Fruit fly (Drosophila melanogaster) whole organism, embryonic: ENCODE measurements around the gene Syx1A.

ENCODE experiments used
- Atf6 ChIP-seq: fragments of 200-800 bp; sonication (Bioruptor generic); IDR thresholded peaks from 2 replicates; pipeline ENCODE4 v1.3.6; 2022; ENCODE audit warnings: missing biosample characterization, missing genetic modification characterization
- CG10321 ChIP-seq: fragments of 200-800 bp; sonication (Bioruptor generic); IDR thresholded peaks from 2 replicates; pipeline ENCODE4 v1.3.6; 2022; ENCODE audit warnings: missing biosample characterization, missing genetic modification characterization
- CG10431 ChIP-seq: fragments of 200-800 bp; sonication (Bioruptor generic); optimal IDR thresholded peaks from 3 replicates; lab custom pipeline; 2018; ENCODE audit warnings: missing biosample characterization, mild to moderate bottlenecking, missing genetic modification characterization
- CG12104 ChIP-seq: fragments of 200-800 bp; sonication (Bioruptor generic); optimal IDR thresholded peaks from 3 replicates; lab custom pipeline; 2016; ENCODE audit warnings: missing biosample characterization, missing genetic modification characterization
- CG12299 ChIP-seq: fragments of 200-800 bp; sonication (Bioruptor generic); optimal IDR thresholded peaks from 2 replicates; lab custom pipeline; 2018; ENCODE audit warnings: missing biosample characterization, mild to moderate bottlenecking, missing genetic modification characterization
- CG15696 ChIP-seq: fragments of 200-800 bp; sonication (Bioruptor generic); optimal IDR thresholded peaks from 2 replicates; lab custom pipeline; 2019; ENCODE audit warnings: missing biosample characterization, mild to moderate bottlenecking, missing genetic modification characterization, moderate library complexity
- CG1602 ChIP-seq: fragments of 200-800 bp; sonication (Bioruptor generic); optimal IDR thresholded peaks from 3 replicates; lab custom pipeline; 2016; ENCODE audit warnings: missing biosample characterization, missing genetic modification characterization
- CG16815 ChIP-seq: fragments of 200-800 bp; sonication (Bioruptor generic); optimal IDR thresholded peaks from 3 replicates; lab custom pipeline; 2017; ENCODE audit warnings: missing biosample characterization, mild to moderate bottlenecking, missing genetic modification characterization
- CG17568 ChIP-seq: fragments of 200-800 bp; sonication (Bioruptor generic); optimal IDR thresholded peaks from 2 replicates; lab custom pipeline; 2018; ENCODE audit warnings: missing biosample characterization, mild to moderate bottlenecking, missing genetic modification characterization, moderate library complexity
- CG17612 ChIP-seq: fragments of 200-800 bp; sonication (Bioruptor generic); IDR thresholded peaks from 2 replicates; pipeline ENCODE4 v1.3.6; 2022; ENCODE audit warnings: missing biosample characterization, missing genetic modification characterization
- CG18476 ChIP-seq: fragments of 200-800 bp; sonication (Bioruptor generic); optimal IDR thresholded peaks from 2 replicates; lab custom pipeline; 2016; ENCODE audit warnings: missing biosample characterization, mild to moderate bottlenecking, missing genetic modification characterization
- CG2116 ChIP-seq: fragments of 200-800 bp; sonication (Bioruptor generic); optimal IDR thresholded peaks from 3 replicates; lab custom pipeline; 2018; ENCODE audit warnings: missing biosample characterization, mild to moderate bottlenecking, missing genetic modification characterization
- CG2129 ChIP-seq: fragments of 200-800 bp; sonication (Bioruptor generic); IDR thresholded peaks from 2 replicates; pipeline ENCODE4 v1.3.6; 2022; ENCODE audit warnings: missing biosample characterization, missing genetic modification characterization; ENCODE audit not compliant: partially characterized antibody
- CG2678 ChIP-seq: fragments of 200-800 bp; sonication (Bioruptor generic); optimal IDR thresholded peaks from 3 replicates; lab custom pipeline; 2019; ENCODE audit warnings: missing biosample characterization, mild to moderate bottlenecking, missing genetic modification characterization, moderate library complexity
- CG3065 ChIP-seq: fragments of 200-800 bp; sonication (Bioruptor generic); optimal IDR thresholded peaks from 2 replicates; lab custom pipeline; 2016; ENCODE audit warnings: missing biosample characterization, missing genetic modification characterization
- CG3726 ChIP-seq: fragments of 200-800 bp; sonication (Bioruptor generic); IDR thresholded peaks from 3 replicates; pipeline ENCODE4, ENCODE4 v1.3.6; 2022; ENCODE audit warnings: missing biosample characterization, missing genetic modification characterization
- CG8388 ChIP-seq: fragments of 200-800 bp; sonication (Bioruptor generic); optimal IDR thresholded peaks from 2 replicates; lab custom pipeline; 2019; ENCODE audit warnings: missing biosample characterization, mild to moderate bottlenecking, missing genetic modification characterization, moderate library complexity
- CG9215 ChIP-seq: fragments of 200-800 bp; sonication (Bioruptor generic); IDR thresholded peaks from 2 replicates; pipeline ENCODE4 v1.3.6; 2022; ENCODE audit warnings: missing biosample characterization, missing genetic modification characterization
- CG9797 ChIP-seq: fragments of 200-800 bp; sonication (Bioruptor generic); optimal IDR thresholded peaks from 3 replicates; lab custom pipeline; 2018; ENCODE audit warnings: missing biosample characterization, mild to moderate bottlenecking, missing genetic modification characterization
- Camta ChIP-seq: fragments of 200-800 bp; sonication (Bioruptor generic); optimal IDR thresholded peaks from 2 replicates; lab custom pipeline; 2016; ENCODE audit warnings: missing biosample characterization, missing genetic modification characterization
- Dad ChIP-seq: fragments of 200-800 bp; sonication (Bioruptor generic); optimal IDR thresholded peaks from 3 replicates; lab custom pipeline; 2016; ENCODE audit warnings: missing biosample characterization, missing genetic modification characterization
- Dll ChIP-seq: fragments of 200-800 bp; sonication (Bioruptor generic); IDR thresholded peaks from 4 replicates; pipeline ENCODE4 v1.3.6; 2022; ENCODE audit warnings: missing biosample characterization, missing genetic modification characterization; ENCODE audit not compliant: partially characterized antibody
- E2f2 ChIP-seq: fragments of 200-800 bp; sonication (Bioruptor generic); IDR thresholded peaks from 2 replicates; pipeline ENCODE4 v1.3.6; 2022; ENCODE audit warnings: missing biosample characterization, missing genetic modification characterization
- ERR ChIP-seq: fragments of 200-800 bp; sonication (Bioruptor generic); optimal IDR thresholded peaks from 2 replicates; lab custom pipeline; 2016; ENCODE audit warnings: missing biosample characterization, missing genetic modification characterization
- Eip74EF ChIP-seq, 2 experiments: fragments of 200-800 bp in 1 of 2; fragments of >200 bp in 1 of 2; sonication (Bioruptor generic) in 1 of 2; optimal IDR thresholded peaks; 2 replicates each; lab custom pipeline; 2017 to 2019; ENCODE audit warnings: missing biosample characterization in 2 of 2, missing genetic modification characterization in 2 of 2, mild to moderate bottlenecking in 1 of 2, moderate library complexity in 1 of 2
- HHEX ChIP-seq: fragments of 200-800 bp; sonication (Bioruptor generic); optimal IDR thresholded peaks from 3 replicates; lab custom pipeline; 2017; ENCODE audit warnings: missing biosample characterization, mild to moderate bottlenecking, missing genetic modification characterization, missing genetic modification reagents
- Mrtf ChIP-seq: fragments of 200-800 bp; sonication (Bioruptor generic); IDR thresholded peaks from 3 replicates; pipeline ENCODE4 v1.3.6; 2022; ENCODE audit warnings: missing biosample characterization, missing genetic modification characterization
- Neu2 ChIP-seq: fragments of 200-800 bp; sonication (Bioruptor generic); optimal IDR thresholded peaks from 3 replicates; lab custom pipeline; 2016; ENCODE audit warnings: missing biosample characterization, missing genetic modification characterization, borderline replicate concordance
- YL-1 ChIP-seq: fragments of 200-800 bp; sonication (Bioruptor generic); optimal IDR thresholded peaks from 3 replicates; lab custom pipeline; 2017; ENCODE audit warnings: missing biosample characterization, mild to moderate bottlenecking, missing genetic modification characterization
- ab ChIP-seq: fragments of 200-800 bp; sonication (Bioruptor generic); optimal IDR thresholded peaks from 2 replicates; lab custom pipeline; 2016; ENCODE audit warnings: missing biosample characterization, missing genetic modification characterization
- ac ChIP-seq: fragments of 200-800 bp; sonication (Bioruptor generic); optimal IDR thresholded peaks from 3 replicates; lab custom pipeline; 2017; ENCODE audit warnings: missing biosample characterization, mild to moderate bottlenecking, missing genetic modification characterization
- aop ChIP-seq: fragments of 200-800 bp; sonication (Bioruptor generic); IDR thresholded peaks from 2 replicates; pipeline ENCODE4 v1.3.6; 2022; ENCODE audit warnings: missing biosample characterization, missing genetic modification characterization
- az2 ChIP-seq: fragments of 200-800 bp; sonication (Bioruptor generic); optimal IDR thresholded peaks from 3 replicates; lab custom pipeline; 2016; ENCODE audit warnings: missing biosample characterization, missing genetic modification characterization
- crol ChIP-seq: fragments of 200-800 bp; sonication (Bioruptor generic); IDR thresholded peaks from 2 replicates; pipeline ENCODE4 v1.3.6; 2022; ENCODE audit warnings: missing biosample characterization, missing genetic modification characterization
- dimm ChIP-seq: fragments of 200-800 bp; sonication (Bioruptor generic); IDR thresholded peaks from 2 replicates; pipeline ENCODE4 v1.3.6; 2022; ENCODE audit warnings: missing biosample characterization, missing genetic modification characterization
- gsb-n ChIP-seq: fragments of 200-800 bp; sonication (Bioruptor generic); optimal IDR thresholded peaks from 3 replicates; lab custom pipeline; 2018; ENCODE audit warnings: missing biosample characterization, mild to moderate bottlenecking, missing genetic modification characterization
- lbe ChIP-seq: fragments of 200-800 bp; sonication (Bioruptor generic); optimal IDR thresholded peaks from 2 replicates; lab custom pipeline; 2016; ENCODE audit warnings: missing biosample characterization, mild to moderate bottlenecking, missing genetic modification characterization
- nerfin-1 ChIP-seq: fragments of 200-800 bp; sonication (Bioruptor generic); optimal IDR thresholded peaks from 3 replicates; lab custom pipeline; 2019; ENCODE audit warnings: missing biosample characterization, mild to moderate bottlenecking, missing genetic modification characterization, moderate library complexity
- nerfin-2 ChIP-seq: fragments of 200-800 bp; sonication (Bioruptor generic); IDR thresholded peaks from 2 replicates; pipeline ENCODE4 v1.3.6; 2022; ENCODE audit warnings: missing biosample characterization, missing genetic modification characterization; ENCODE audit not compliant: partially characterized antibody
- otp ChIP-seq: fragments of 200-800 bp; sonication (Bioruptor generic); IDR thresholded peaks from 3 replicates; pipeline ENCODE4, ENCODE4 v1.3.6; 2022; ENCODE audit warnings: missing biosample characterization, missing genetic modification characterization
- pho ChIP-seq: fragments of 200-800 bp; sonication (Bioruptor generic); optimal IDR thresholded peaks from 2 replicates; lab custom pipeline; 2016; ENCODE audit warnings: missing biosample characterization, missing genetic modification characterization
- sens ChIP-seq: fragments of 200-800 bp; sonication (Bioruptor generic); peaks from one replicate; lab custom pipeline; 2016; ENCODE audit warnings: missing biosample characterization, missing genetic modification characterization
- sim ChIP-seq: fragments of 200-800 bp; sonication (Bioruptor generic); IDR thresholded peaks from 2 replicates; pipeline ENCODE4 v1.3.6; 2022; ENCODE audit warnings: missing biosample characterization, missing genetic modification characterization
- sisA ChIP-seq: fragments of 200-800 bp; sonication (Bioruptor generic); IDR thresholded peaks from 2 replicates; pipeline ENCODE4 v1.3.6; 2022; ENCODE audit warnings: missing biosample characterization, missing genetic modification characterization
- slbo ChIP-seq: fragments of 200-800 bp; sonication (Bioruptor generic); IDR thresholded peaks from 2 replicates; pipeline ENCODE4 v1.3.6; 2022; ENCODE audit warnings: missing biosample characterization, missing genetic modification characterization
- slou ChIP-seq: fragments of 200-800 bp; sonication (Bioruptor generic); optimal IDR thresholded peaks from 3 replicates; lab custom pipeline; 2016; ENCODE audit warnings: missing biosample characterization, missing genetic modification characterization
- sr ChIP-seq: fragments of 200-800 bp; sonication (Bioruptor generic); IDR thresholded peaks from 3 replicates; pipeline ENCODE4 v1.3.6; 2022; ENCODE audit warnings: missing biosample characterization, missing genetic modification characterization
- tio ChIP-seq: fragments of 200-800 bp; sonication (Bioruptor generic); optimal IDR thresholded peaks from 2 replicates; lab custom pipeline; 2017; ENCODE audit warnings: missing biosample characterization, missing genetic modification characterization, inconsistent platforms
- tna ChIP-seq: fragments of 200-800 bp; sonication (Bioruptor generic); IDR thresholded peaks from 2 replicates; pipeline ENCODE4 v1.3.6; 2022; ENCODE audit warnings: missing biosample characterization, missing genetic modification characterization; ENCODE audit not compliant: partially characterized antibody
- toy ChIP-seq: fragments of 200-800 bp; sonication (Bioruptor generic); IDR thresholded peaks from 2 replicates; pipeline ENCODE4 v1.3.6; 2022; ENCODE audit warnings: missing biosample characterization, missing genetic modification characterization
- ttk ChIP-seq: fragments of 200-800 bp; sonication (Bioruptor generic); IDR thresholded peaks from 2 replicates; pipeline ENCODE4 v2.1.2; 2022; ENCODE audit warnings: missing biosample characterization, missing genetic modification characterization
- twi ChIP-seq: fragments of 200-800 bp; optimal IDR thresholded peaks from 2 replicates; lab custom pipeline; 2019; ENCODE audit warnings: missing biosample characterization, mild to moderate bottlenecking, missing genetic modification characterization, moderate library complexity

Gene Syx1A

dm6 chr3R:24057188-24057587 lies 48.4 kb downstream of the Syx1A start, which contains the start of gene Hsp68 (continued):
- TF ChIP-seq tna (GFP tag; lab: Robert Waterston, UW) (no peak), Eip74EF (GFP tag; optimal IDR thresholded peaks at IDR 0.05; lab: Kevin White, UChicago) (no peak), toy (GFP tag; lab: Robert Waterston, UW) (no peak), E2f2 (peak; percentile 44), Dll (GFP tag; lab: Robert Waterston, UW) (peak; percentile 25; the same call in 1 of the 4 replicates), CG8388 (GFP tag; lab: Kevin White, UChicago) (no peak), twi (tag; lab: Kevin White, UChicago) (no peak), CG2129 (GFP tag; lab: Robert Waterston, UW) (no peak), sisA (no peak), lbe (GFP tag; lab: Kevin White, UChicago) (peak; percentile 25), ab (GFP tag; lab: Kevin White, UChicago) (no peak), ERR (no peak), sr (no peak), CG9215 (GFP tag; lab: Robert Waterston, UW) (no peak), CG17568 (no peak), CG12104 (no peak), pho (no peak), Atf6 (GFP tag; lab: Robert Waterston, UW) (no peak), az2 (GFP tag; lab: Kevin White, UChicago) (no peak), otp (GFP tag; lab: Robert Waterston, UW) (no peak), CG9797 (no peak), CG3726 (no peak), CG1602 (GFP tag; lab: Kevin White, UChicago) (no peak), ttk (GFP tag; lab: Robert Waterston, UW) (no peak), CG10321 (peak; percentile 97), nerfin-1 (tag; lab: Kevin White, UChicago) (peak; percentile 58), CG3065 (no peak), Neu2 (no peak), aop (GFP tag; lab: Robert Waterston, UW) (no peak), gsb-n (tag; lab: Kevin White, UChicago) (no peak), HHEX (GFP tag; lab: Kevin White, UChicago) (no peak), CG15696 (tag; lab: Kevin White, UChicago) (no peak), CG16815 (no peak), dimm (GFP tag; lab: Robert Waterston, UW) (no peak), CG10431 (peak; percentile 57), sens (GFP tag; lab: Kevin White, UChicago) (peak; percentile 79), sim (GFP tag; lab: Robert Waterston, UW) (no peak), CG2116 (GFP tag; lab: Kevin White, UChicago) (no peak), tio (GFP tag; lab: Kevin White, UChicago) (no peak), CG12299 (tag; lab: Kevin White, UChicago) (no peak), nerfin-2 (peak; percentile 44; the same call in 1 of the 2 replicates), CG17612 (GFP tag; lab: Robert Waterston, UW) (no peak), ac (GFP tag; lab: Kevin White, UChicago) (no peak), crol (GFP tag; lab: Robert Waterston, UW) (no peak), Dad (GFP tag; lab: Kevin White, UChicago) (no peak), slbo (GFP tag; lab: Robert Waterston, UW) (no peak), slou (GFP tag; lab: Kevin White, UChicago) (no peak), CG2678 (tag; lab: Kevin White, UChicago) (no peak), Mrtf (GFP tag; lab: Robert Waterston, UW) (no peak), YL-1 (GFP tag; lab: Kevin White, UChicago) (peak; percentile 21), CG18476 (no peak), Camta (GFP tag; lab: Kevin White, UChicago) (no peak)
